Fruit fly (Drosophila melanogaster) Kc167 (cell line): Measurements from ENCODE around the gene CG5167.

Source experiments
- Myc ChIP-seq: fragments of >200 bp; optimal IDR thresholded peaks from 2 replicates; lab custom pipeline; 2017; ENCODE audit warnings: missing external identifiers
- Sin3A ChIP-seq: fragments of >200 bp; optimal IDR thresholded peaks from 2 replicates; lab custom pipeline; 2018; ENCODE audit warnings: missing external identifiers
- h ChIP-seq: fragments of >200 bp; optimal IDR thresholded peaks from 3 replicates; lab custom pipeline; 2018; ENCODE audit warnings: missing external identifiers
- insv ChIP-seq: fragments of >200 bp; optimal IDR thresholded peaks from 3 replicates; lab custom pipeline; 2018; ENCODE audit warnings: missing external identifiers
- psq ChIP-seq: fragments of >200 bp; optimal IDR thresholded peaks from 2 replicates; lab custom pipeline; 2017; ENCODE audit warnings: missing external identifiers
- ttk ChIP-seq: sonication (Bioruptor generic); optimal IDR thresholded peaks from 2 replicates; lab custom pipeline; 2017; ENCODE audit warnings: missing external identifiers

Gene CG5167

dm6 chr3R:12406235-12407196 is at the start of gene CG5167:
CG5167 (plus strand) TSS chr3R:12406532.
- no peak for TF ChIP-seq insv (lab: Kevin White, UChicago)
- TF ChIP-seq Myc (lab: Kevin White, UChicago) = no peak
- no peak for TF ChIP-seq psq (lab: Kevin White, UChicago)
- no peak for TF ChIP-seq h (lab: Kevin White, UChicago)
- no peak for TF ChIP-seq ttk (lab: Kevin White, UChicago)
- no peak for TF ChIP-seq Sin3A (lab: Kevin White, UChicago)

- no peak for TF ChIP-seq insv (lab: Kevin White, UChicago)
- no peak for TF ChIP-seq Myc (lab: Kevin White, UChicago)
- no peak for TF ChIP-seq psq (lab: Kevin White, UChicago)
- no peak for TF ChIP-seq ttk (lab: Kevin White, UChicago)
- TF ChIP-seq Sin3A (lab: Kevin White, UChicago) = no peak
- no peak for TF ChIP-seq h (lab: Kevin White, UChicago)
Observed at dm6 chr3R:12359837-12360236, 46.5 kb upstream of the CG5167 start, which contains the start of gene CG4115. CG4115 (plus strand) TSS chr3R:12360008.

dm6 chr3R:12361962-12362497 is 44.3 kb upstream of the CG5167 start:
- TF ChIP-seq h (lab: Kevin White, UChicago) (no peak), insv (lab: Kevin White, UChicago) (no peak), ttk (lab: Kevin White, UChicago) (no peak), Sin3A (lab: Kevin White, UChicago) (no peak), psq (lab: Kevin White, UChicago) (no peak), Myc (lab: Kevin White, UChicago) (no peak)

dm6 chr3R:12363544-12363943 is 42.8 kb upstream of the CG5167 start:
- no peak for TF ChIP-seq psq (lab: Kevin White, UChicago)
- no peak for TF ChIP-seq Myc (lab: Kevin White, UChicago)
- no peak for TF ChIP-seq Sin3A (lab: Kevin White, UChicago)
- TF ChIP-seq insv (lab: Kevin White, UChicago) = no peak
- no peak for TF ChIP-seq h (lab: Kevin White, UChicago)
- TF ChIP-seq ttk (lab: Kevin White, UChicago) = no peak

- TF ChIP-seq Sin3A (lab: Kevin White, UChicago) (no peak), Myc (lab: Kevin White, UChicago) (no peak), insv (lab: Kevin White, UChicago) (no peak), h (lab: Kevin White, UChicago) (no peak), psq (lab: Kevin White, UChicago) (no peak), ttk (lab: Kevin White, UChicago) (no peak)
Observed at dm6 chr3R:12364580-12364979, 41.8 kb upstream of the CG5167 start, which contains the start of gene Tim17a1. Tim17a1 (minus strand) TSS chr3R:12364680.

dm6 chr3R:12365264-12365840 is 41.0 kb upstream of the CG5167 start, which contains the start of gene GstD10:
GstD10 (minus strand) TSS chr3R:12365735.
- TF ChIP-seq Sin3A (lab: Kevin White, UChicago) (no peak), Myc (lab: Kevin White, UChicago) (no peak), psq (lab: Kevin White, UChicago) (no peak), h (lab: Kevin White, UChicago) (no peak), ttk (lab: Kevin White, UChicago) (no peak), insv (lab: Kevin White, UChicago) (no peak)

- TF ChIP-seq Sin3A (lab: Kevin White, UChicago) = no peak
- TF ChIP-seq psq (lab: Kevin White, UChicago) = no peak
- no peak for TF ChIP-seq ttk (lab: Kevin White, UChicago)
- TF ChIP-seq h (lab: Kevin White, UChicago) = no peak
Observed at dm6 chr3R:12365887-12366286, 40.4 kb upstream of the CG5167 start.

dm6 chr3R:12367464-12367863 is 38.9 kb upstream of the CG5167 start, which contains the start of gene GstD9:
GstD9 (minus strand) TSS chr3R:12367564.
- TF ChIP-seq Sin3A (lab: Kevin White, UChicago) (no peak), ttk (lab: Kevin White, UChicago) (no peak), psq (lab: Kevin White, UChicago) (no peak), insv (lab: Kevin White, UChicago) (no peak), h (lab: Kevin White, UChicago) (no peak), Myc (lab: Kevin White, UChicago) (no peak)

dm6 chr3R:12369135-12369792 is 37.1 kb upstream of the CG5167 start, which contains the start of gene GstD1:
GstD1 (minus strand) TSS chr3R:12369268.
- TF ChIP-seq insv (lab: Kevin White, UChicago) (no peak), Myc (lab: Kevin White, UChicago) (no peak), psq (lab: Kevin White, UChicago) (no peak), h (lab: Kevin White, UChicago) (no peak)
